Worm (Caenorhabditis elegans) whole organism, late embryonic: ENCODE measurements around the gene sta-2.

ENCODE experiments used
- K09A11.1 ChIP-seq: sonication (generic microtip); optimal IDR thresholded peaks from 2 replicates; lab custom pipeline; 2017; ENCODE audit warnings: antibody characterized with exemption, mild to moderate bottlenecking, missing genetic modification characterization, missing compliant biosample characterization; ENCODE audit not compliant: insufficient read depth
- ama-1 ChIP-seq: fragments of 150-350 bp; optimal IDR thresholded peaks from 2 replicates; lab custom pipeline; 2014
- ceh-18 ChIP-seq: sonication (generic microtip); optimal IDR thresholded peaks from 2 replicates; lab custom pipeline; 2016; ENCODE audit warnings: missing genetic modification characterization, missing compliant biosample characterization
- ceh-24 ChIP-seq: sonication (generic microtip); optimal IDR thresholded peaks from 2 replicates; lab custom pipeline; 2016; ENCODE audit warnings: mild to moderate bottlenecking, missing genetic modification characterization, missing compliant biosample characterization
- ceh-34 ChIP-seq: sonication (generic microtip); optimal IDR thresholded peaks from 2 replicates; lab custom pipeline; 2016; ENCODE audit warnings: mild to moderate bottlenecking, missing genetic modification characterization, missing compliant biosample characterization
- elt-4 ChIP-seq: sonication (generic microtip); optimal IDR thresholded peaks from 2 replicates; lab custom pipeline; 2016; ENCODE audit warnings: missing genetic modification characterization, missing compliant biosample characterization
- ets-4 ChIP-seq: sonication (generic microtip); optimal IDR thresholded peaks from 2 replicates; lab custom pipeline; 2016; ENCODE audit warnings: missing genetic modification characterization, missing compliant biosample characterization
- hlh-15 ChIP-seq: sonication (generic microtip); optimal IDR thresholded peaks from 2 replicates; lab custom pipeline; 2016; ENCODE audit warnings: missing genetic modification characterization, missing compliant biosample characterization
- hlh-30 ChIP-seq: sonication (generic microtip); optimal IDR thresholded peaks from 2 replicates; lab custom pipeline; 2017; ENCODE audit warnings: antibody characterized with exemption, missing genetic modification characterization, missing compliant biosample characterization; ENCODE audit not compliant: insufficient read depth
- mec-3 ChIP-seq: sonication (generic microtip); optimal IDR thresholded peaks from 2 replicates; lab custom pipeline; 2016; ENCODE audit warnings: borderline replicate concordance, missing genetic modification characterization, missing compliant biosample characterization
- pax-1 ChIP-seq: fragments of 150-350 bp; optimal IDR thresholded peaks from 2 replicates; lab custom pipeline; 2014; ENCODE audit warnings: missing biosample characterization, missing genetic modification characterization
- ttx-3 ChIP-seq: sonication (generic microtip); optimal IDR thresholded peaks from 2 replicates; lab custom pipeline; 2016; ENCODE audit warnings: missing genetic modification reagents, missing genetic modification characterization, missing compliant biosample characterization

DNA sequence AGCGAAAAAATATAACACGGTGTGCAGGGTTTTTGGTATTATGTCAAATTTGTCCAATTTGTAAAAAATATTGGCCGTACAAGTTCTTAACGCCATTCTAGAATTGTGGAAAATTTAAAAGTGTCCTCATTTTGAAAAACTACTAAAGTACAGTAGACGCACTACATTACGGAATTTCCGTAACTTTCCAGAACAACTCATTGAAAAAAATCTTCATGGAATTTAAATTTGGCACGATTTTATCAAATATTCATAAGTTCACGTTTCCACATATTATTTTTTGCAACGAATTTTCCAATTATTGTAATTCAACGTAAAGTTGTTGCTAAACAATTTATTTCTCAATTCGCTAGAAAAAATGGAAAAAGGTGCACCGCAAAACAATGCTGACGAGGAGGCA, 26.1 kb upstream of the sta-2 start, which contains the start of gene F40F9.3:
- no peak for TF ChIP-seq elt-4 (tag; lab: Kevin White, UChicago)
- TF ChIP-seq ceh-34 (tag; lab: Kevin White, UChicago), result no peak
- TF ChIP-seq ama-1 (lab: Kevin White, UChicago), result no peak
- no peak for TF ChIP-seq mec-3 (tag; lab: Kevin White, UChicago)
- no peak for TF ChIP-seq ceh-18 (tag; lab: Kevin White, UChicago)
- TF ChIP-seq ttx-3 (tag; lab: Kevin White, UChicago), result no peak
- no peak for TF ChIP-seq K09A11.1
- TF ChIP-seq ceh-24 (tag; lab: Kevin White, UChicago), result no peak
- TF ChIP-seq pax-1, result no peak
- no peak for TF ChIP-seq hlh-30 (tag; lab: Kevin White, UChicago)
- TF ChIP-seq hlh-15 (tag; lab: Kevin White, UChicago), result no peak
- TF ChIP-seq ets-4 (tag; lab: Kevin White, UChicago), result no peak
